Worm (Caenorhabditis elegans) whole organism, L1 larva: Measurements from ENCODE around the gene F15B10.3.

Experiments used
- C04F5.9 ChIP-seq: sonication (generic microtip); optimal IDR thresholded peaks from 2 replicates; lab custom pipeline; 2016; ENCODE audit warnings: missing genetic modification characterization, missing compliant biosample characterization
- C34B4.2 ChIP-seq: sonication (generic microtip); optimal IDR thresholded peaks from 2 replicates; lab custom pipeline; 2017; ENCODE audit warnings: mild to moderate bottlenecking, missing genetic modification characterization, missing compliant biosample characterization
- Y116A8C.19 ChIP-seq: sonication (generic microtip); optimal IDR thresholded peaks from 2 replicates; lab custom pipeline; 2016; ENCODE audit warnings: missing compliant biosample characterization, missing genetic modification characterization, borderline replicate concordance
- alr-1 ChIP-seq: fragments of 200-800 bp; sonication (Bioruptor generic); optimal IDR thresholded peaks from 2 replicates; lab custom pipeline; 2018; ENCODE audit warnings: borderline replicate concordance, mild to moderate bottlenecking, missing genetic modification characterization, missing compliant biosample characterization
- aly-2 ChIP-seq: fragments of 150-350 bp; optimal IDR thresholded peaks from 2 replicates; lab custom pipeline; 2014; ENCODE audit warnings: missing biosample characterization, missing genetic modification characterization
- ama-1 ChIP-seq: fragments of 150-350 bp; optimal IDR thresholded peaks from 2 replicates; lab custom pipeline; 2014
- ceh-63 ChIP-seq: fragments of 200-800 bp; sonication (Bioruptor generic); optimal IDR thresholded peaks from 2 replicates; lab custom pipeline; 2018; ENCODE audit warnings: mild to moderate bottlenecking, missing genetic modification characterization, missing compliant biosample characterization
- ceh-82 ChIP-seq, 3 experiments: fragments of 150-350 bp in 1 of 3; sonication (generic microtip) in 2 of 3; optimal IDR thresholded peaks; 2 replicates each; lab custom pipeline; 2014 to 2017; ENCODE audit warnings: missing biosample characterization in 3 of 3, missing genetic modification characterization in 3 of 3
- ceh-88 ChIP-seq: fragments of 200-800 bp; sonication (Bioruptor generic); IDR thresholded peaks from 2 replicates; pipeline ENCODE4 v1.3.6; 2022; ENCODE audit warnings: missing genetic modification characterization, missing compliant biosample characterization
- ces-1 ChIP-seq: fragments of 150-350 bp; optimal IDR thresholded peaks from 2 replicates; lab custom pipeline; 2014; ENCODE audit warnings: missing biosample characterization, missing genetic modification reagents, missing genetic modification characterization
- dpl-1 ChIP-seq, 3 experiments: fragments of 150-350 bp in 2 of 3; sonication (generic microtip) in 1 of 3; optimal IDR thresholded peaks; 2 replicates each; lab custom pipeline; 2014 to 2017; ENCODE audit warnings: missing biosample characterization in 3 of 3, missing genetic modification characterization in 3 of 3, missing genetic modification reagents in 3 of 3
- efl-1 ChIP-seq, 4 experiments: fragments of 150-350 bp; optimal IDR thresholded peaks in 3 of 4; peaks in 1 of 4; 1 replicate in 1 of 4; 2 replicates in 3 of 4; lab custom pipeline; 2014; ENCODE audit warnings: missing biosample characterization in 2 of 4, missing genetic modification characterization in 2 of 4, missing genetic modification reagents in 2 of 4
- efl-3 ChIP-seq: fragments of 200-800 bp; sonication (Bioruptor generic); optimal IDR thresholded peaks from 2 replicates; lab custom pipeline; 2018; ENCODE audit warnings: mild to moderate bottlenecking, missing genetic modification characterization, missing compliant biosample characterization
- fkh-4 ChIP-seq: sonication (generic microtip); optimal IDR thresholded peaks from 2 replicates; lab custom pipeline; 2016; ENCODE audit warnings: missing compliant biosample characterization, missing genetic modification characterization, borderline replicate concordance
- fos-1 ChIP-seq: fragments of 150-350 bp; optimal IDR thresholded peaks from 2 replicates; lab custom pipeline; 2014; ENCODE audit warnings: missing biosample characterization, missing genetic modification characterization
- grh-1 ChIP-seq: fragments of 200-800 bp; sonication (Bioruptor generic); IDR thresholded peaks from 2 replicates; pipeline ENCODE4 v1.3.6; 2022; ENCODE audit warnings: missing genetic modification reagents, missing genetic modification characterization, missing compliant biosample characterization
- hlh-4 ChIP-seq: sonication (generic microtip); optimal IDR thresholded peaks from 2 replicates; lab custom pipeline; 2016; ENCODE audit warnings: mild to moderate bottlenecking, missing genetic modification characterization, missing compliant biosample characterization
- lin-14 ChIP-seq: fragments of 200-800 bp; sonication (Bioruptor generic); optimal IDR thresholded peaks from 2 replicates; lab custom pipeline; 2018; ENCODE audit warnings: mild to moderate bottlenecking, missing genetic modification characterization, moderate library complexity, missing compliant biosample characterization
- lin-35 ChIP-seq, 2 experiments: fragments of 150-350 bp; optimal IDR thresholded peaks; 2 replicates each; lab custom pipeline; 2014; ENCODE audit warnings: missing biosample characterization in 2 of 2, missing genetic modification characterization in 2 of 2, missing genetic modification reagents in 2 of 2
- lin-39 ChIP-seq: fragments of 150-350 bp; optimal IDR thresholded peaks from 2 replicates; lab custom pipeline; 2014; ENCODE audit warnings: missing biosample characterization, missing genetic modification reagents, missing genetic modification characterization
- mdl-1 ChIP-seq, 2 experiments: fragments of 150-350 bp; optimal IDR thresholded peaks; 2 replicates each; lab custom pipeline; 2014 to 2017; ENCODE audit warnings: missing biosample characterization in 2 of 2, missing genetic modification characterization in 2 of 2, inconsistent platforms in 1 of 2
- mef-2 ChIP-seq: fragments of 150-350 bp; optimal IDR thresholded peaks from 2 replicates; lab custom pipeline; 2014; ENCODE audit warnings: missing biosample characterization, missing genetic modification characterization
- mep-1 ChIP-seq: fragments of 150-350 bp; optimal IDR thresholded peaks from 2 replicates; lab custom pipeline; 2014; ENCODE audit warnings: missing biosample characterization, missing genetic modification characterization
- nhr-11 ChIP-seq: fragments of 150-350 bp; optimal IDR thresholded peaks from 2 replicates; lab custom pipeline; 2014; ENCODE audit warnings: missing biosample characterization, missing genetic modification characterization
- nhr-12 ChIP-seq: sonication (generic microtip); optimal IDR thresholded peaks from 2 replicates; lab custom pipeline; 2017; ENCODE audit warnings: missing biosample characterization, missing genetic modification characterization
- nhr-19 ChIP-seq: fragments of 200-800 bp; sonication (Bioruptor generic); conservative IDR thresholded peaks from 2 replicates; pipeline ENCODE4 v1.3.6; 2022; ENCODE audit warnings: missing genetic modification characterization, missing compliant biosample characterization
- nhr-20 ChIP-seq: sonication (generic microtip); optimal IDR thresholded peaks from 2 replicates; lab custom pipeline; 2016; ENCODE audit warnings: mild to moderate bottlenecking, missing genetic modification characterization, missing compliant biosample characterization
- nhr-28 ChIP-seq: fragments of 150-350 bp; optimal IDR thresholded peaks from 2 replicates; lab custom pipeline; 2014; ENCODE audit warnings: missing biosample characterization, missing genetic modification characterization
- nhr-71 ChIP-seq: sonication (generic microtip); optimal IDR thresholded peaks from 2 replicates; lab custom pipeline; 2016; ENCODE audit warnings: mild to moderate bottlenecking, missing genetic modification characterization, moderate library complexity, missing compliant biosample characterization
- nhr-76 ChIP-seq: sonication (generic microtip); optimal IDR thresholded peaks from 2 replicates; lab custom pipeline; 2017; ENCODE audit warnings: missing biosample characterization, missing genetic modification characterization
- nhr-77 ChIP-seq: fragments of 150-350 bp; optimal IDR thresholded peaks from 2 replicates; lab custom pipeline; 2014; ENCODE audit warnings: missing biosample characterization, missing genetic modification characterization
- nhr-85 ChIP-seq: sonication (generic microtip); peaks from one replicate; lab custom pipeline; 2016; ENCODE audit warnings: missing genetic modification characterization, inconsistent platforms, missing compliant biosample characterization
- pax-3 ChIP-seq: fragments of 200-800 bp; sonication (Bioruptor generic); optimal IDR thresholded peaks from 2 replicates; lab custom pipeline; 2018; ENCODE audit warnings: mild to moderate bottlenecking, missing genetic modification characterization, moderate library complexity, missing compliant biosample characterization
- snu-23 ChIP-seq: sonication (generic microtip); optimal IDR thresholded peaks from 2 replicates; lab custom pipeline; 2016; ENCODE audit warnings: missing genetic modification characterization, missing compliant biosample characterization
- sox-4 ChIP-seq: sonication (generic microtip); optimal IDR thresholded peaks from 2 replicates; lab custom pipeline; 2016; ENCODE audit warnings: missing genetic modification characterization, missing compliant biosample characterization
- sptf-1 ChIP-seq: fragments of 150-350 bp; optimal IDR thresholded peaks from 2 replicates; lab custom pipeline; 2014; ENCODE audit warnings: missing biosample characterization, missing genetic modification characterization
- sup-37 ChIP-seq: fragments of 200-800 bp; sonication (Bioruptor generic); optimal IDR thresholded peaks from 2 replicates; lab custom pipeline; 2018; ENCODE audit warnings: mild to moderate bottlenecking, missing genetic modification characterization, missing compliant biosample characterization
- swsn-7 ChIP-seq: sonication (generic microtip); optimal IDR thresholded peaks from 2 replicates; lab custom pipeline; 2016; ENCODE audit warnings: missing genetic modification characterization, missing compliant biosample characterization
- tlp-1 ChIP-seq: fragments of 150-350 bp; optimal IDR thresholded peaks from 2 replicates; lab custom pipeline; 2014; ENCODE audit warnings: missing biosample characterization, missing genetic modification characterization
- unc-30 ChIP-seq: sonication (generic microtip); optimal IDR thresholded peaks from 2 replicates; lab custom pipeline; 2017; ENCODE audit warnings: missing biosample characterization, missing genetic modification characterization
- unc-62 ChIP-seq: fragments of 150-350 bp; optimal IDR thresholded peaks from 2 replicates; lab custom pipeline; 2014; ENCODE audit warnings: missing biosample characterization, missing genetic modification reagents, missing genetic modification characterization
- unc-86 ChIP-seq: sonication (generic microtip); optimal IDR thresholded peaks from 2 replicates; lab custom pipeline; 2016; ENCODE audit warnings: missing genetic modification characterization, missing compliant biosample characterization
- xbp-1 ChIP-seq: sonication (generic microtip); optimal IDR thresholded peaks from 2 replicates; lab custom pipeline; 2016; ENCODE audit warnings: missing genetic modification characterization, missing compliant biosample characterization
- zip-4 ChIP-seq: fragments of 200-800 bp; sonication (Bioruptor generic); optimal IDR thresholded peaks from 2 replicates; lab custom pipeline; 2018; ENCODE audit warnings: mild to moderate bottlenecking, missing genetic modification characterization, moderate library complexity, missing compliant biosample characterization

The F15B10.3 gene

ce11 chrIV:6576728-6577101, 25.8 kb upstream of the F15B10.3 start (continued):
- TF ChIP-seq alr-1 (tag; lab: Kevin White, UChicago) (no peak), lin-35 (GFP tag; optimal IDR thresholded peaks at IDR 0.05; lab: Kevin White, UChicago) (peak; percentile 46 to 65), ceh-88 (GFP tag; lab: Robert Waterston, UW) (no peak), nhr-71 (tag; lab: Kevin White, UChicago) (peak; percentile 77), nhr-20 (tag; lab: Kevin White, UChicago) (peak; percentile 74), pax-3 (tag; lab: Kevin White, UChicago) (no peak), nhr-28 (tag; lab: Kevin White, UChicago) (no peak), ama-1 (lab: Kevin White, UChicago) (no peak), nhr-11 (tag; lab: Kevin White, UChicago) (no peak)

- TF ChIP-seq C34B4.2: no peak
- no peak for TF ChIP-seq nhr-77 (tag; lab: Kevin White, UChicago)
- no peak for TF ChIP-seq tlp-1 (tag; lab: Kevin White, UChicago)
- no peak for TF ChIP-seq swsn-7 (tag; lab: Kevin White, UChicago)
- no peak for TF ChIP-seq unc-30 (tag; lab: Kevin White, UChicago)
- no peak for TF ChIP-seq fkh-4 (tag; lab: Kevin White, UChicago)
- no peak for TF ChIP-seq C04F5.9 (tag; lab: Kevin White, UChicago)
- TF ChIP-seq sox-4 (tag; lab: Kevin White, UChicago): no peak
- no peak for TF ChIP-seq nhr-85 (tag; lab: Kevin White, UChicago)
- TF ChIP-seq lin-35 (GFP tag; optimal IDR thresholded peaks at IDR 0.05; lab: Kevin White, UChicago): no peak
- no peak for TF ChIP-seq grh-1 (GFP tag; lab: Robert Waterston, UW)
These were observed 24.6 kb upstream of the F15B10.3 start, which contains the start of gene C43G2.3 for ce11 chrIV:6577914-6578313. C43G2.3 (plus strand) TSS chrIV:6578214.

ce11 chrIV:6581658-6582057, 20.8 kb upstream of the F15B10.3 start:
- TF ChIP-seq aly-2 (tag; lab: Kevin White, UChicago): no peak
- TF ChIP-seq mef-2 (tag; lab: Kevin White, UChicago): no peak
- no peak for TF ChIP-seq nhr-76
- TF ChIP-seq, all 84 proteins: peak for 0

- TF ChIP-seq C34B4.2: no peak
- no peak for TF ChIP-seq efl-1 (optimal IDR thresholded peaks at IDR 0.05; lab: Kevin White, UChicago)
- TF ChIP-seq efl-1 (GFP tag; optimal IDR thresholded peaks at IDR 0.05 in 1 of 2; lab: Kevin White, UChicago): no peak
- no peak for TF ChIP-seq nhr-28 (tag; lab: Kevin White, UChicago)
- no peak for TF ChIP-seq sptf-1 (tag; lab: Kevin White, UChicago)
- TF ChIP-seq nhr-11 (tag; lab: Kevin White, UChicago): no peak
- TF ChIP-seq dpl-1 (GFP tag; optimal IDR thresholded peaks at IDR 0.05; lab: Kevin White, UChicago): no peak
- TF ChIP-seq ceh-82 (tag; optimal IDR thresholded peaks at IDR 0.05; lab: Kevin White, UChicago): no peak
- TF ChIP-seq xbp-1 (tag; lab: Kevin White, UChicago): no peak
- no peak for TF ChIP-seq efl-3 (GFP tag; lab: Kevin White, UChicago)
- TF ChIP-seq nhr-19 (GFP tag; lab: Robert Waterston, UW): no peak
- TF ChIP-seq zip-4 (GFP tag; lab: Kevin White, UChicago): no peak
- TF ChIP-seq mdl-1 (tag; optimal IDR thresholded peaks at IDR 0.05; lab: Kevin White, UChicago): no peak
- no peak for TF ChIP-seq snu-23 (GFP tag; lab: Kevin White, UChicago)
These were observed 19.9 kb upstream of the F15B10.3 start, which contains the start of gene odr-8 for ce11 chrIV:6582604-6583003. odr-8 (minus strand) TSS chrIV:6582704.

- no peak for TF ChIP-seq Y116A8C.19 (tag; lab: Kevin White, UChicago)
- peak; percentile 86 to 91 for TF ChIP-seq lin-35 (GFP tag; optimal IDR thresholded peaks at IDR 0.05; lab: Kevin White, UChicago)
- TF ChIP-seq ces-1 (GFP tag; lab: Kevin White, UChicago): no peak
- TF ChIP-seq sup-37 (GFP tag; lab: Kevin White, UChicago): peak; percentile 7
- no peak for TF ChIP-seq ceh-63 (GFP tag; lab: Kevin White, UChicago)
- no peak for TF ChIP-seq nhr-28 (tag; lab: Kevin White, UChicago)
- peak; percentile 92 for TF ChIP-seq nhr-85 (tag; lab: Kevin White, UChicago)
- no peak for TF ChIP-seq sptf-1 (tag; lab: Kevin White, UChicago)
- TF ChIP-seq hlh-4 (tag; lab: Kevin White, UChicago): no peak
- peak; percentile 62 for TF ChIP-seq fos-1 (tag; lab: Kevin White, UChicago)
- TF ChIP-seq lin-14 (GFP tag; lab: Kevin White, UChicago): peak; percentile 89
- peak; percentile 88 for TF ChIP-seq mep-1
- TF ChIP-seq nhr-12 (tag; lab: Kevin White, UChicago): no peak
- TF ChIP-seq snu-23 (GFP tag; lab: Kevin White, UChicago): peak; percentile 91
- TF ChIP-seq unc-62 (GFP tag; lab: Kevin White, UChicago): no peak
- TF ChIP-seq nhr-20 (tag; lab: Kevin White, UChicago): peak; percentile 87
- peak; percentile 52; the same call in 1 of the 2 replicates for TF ChIP-seq ceh-88 (GFP tag; lab: Robert Waterston, UW)
- TF ChIP-seq unc-86: peak; percentile 80
- TF ChIP-seq lin-39: peak; percentile 59
These were observed 17.0 kb upstream of the F15B10.3 start, which contains the start of the genes F38A5.2 and dnj-11 for ce11 chrIV:6585397-6585921. F38A5.2 (minus strand) TSS chrIV:6585400. dnj-11 (plus strand) TSS chrIV:6585871.
